Fruit fly (Drosophila melanogaster) whole organism, wandering third instar larva: Measurements from ENCODE around the gene Pex12.

Source experiments
- Abd-B ChIP-seq: fragments of >200 bp; optimal IDR thresholded peaks from 2 replicates; lab custom pipeline; 2017; ENCODE audit warnings: missing biosample characterization, missing genetic modification characterization
- Dfd ChIP-seq: fragments of >200 bp; optimal IDR thresholded peaks from 2 replicates; lab custom pipeline; 2017; ENCODE audit warnings: missing biosample characterization, missing genetic modification characterization
- GATAd ChIP-seq: sonication (Bioruptor generic); optimal IDR thresholded peaks from 2 replicates; lab custom pipeline; 2016; ENCODE audit warnings: missing biosample characterization, missing genetic modification characterization
- Hnf4 ChIP-seq: fragments of 200-800 bp; sonication (Bioruptor generic); optimal IDR thresholded peaks from 2 replicates; lab custom pipeline; 2016; ENCODE audit warnings: missing biosample characterization, mild to moderate bottlenecking, missing genetic modification characterization
- Myc ChIP-seq: fragments of >200 bp; optimal IDR thresholded peaks from 2 replicates; lab custom pipeline; 2017
- br ChIP-seq: fragments of 200-800 bp; sonication (Bioruptor generic); optimal IDR thresholded peaks from 2 replicates; lab custom pipeline; 2016; ENCODE audit warnings: missing biosample characterization, missing genetic modification characterization
- dl ChIP-seq, 2 experiments: fragments of 175-275, 200-275 bp in 1 of 2; fragments of 200-275 bp in 1 of 2; sonication (Bioruptor generic); optimal IDR thresholded peaks; lab custom pipeline; 2018; ENCODE audit warnings: mild to moderate bottlenecking in 2 of 2, missing biosample characterization in 2 of 2, missing genetic modification characterization in 2 of 2, moderate library complexity in 2 of 2; ENCODE audit not compliant: partially characterized antibody in 2 of 2, insufficient read depth in 1 of 2
- dmrt93B ChIP-seq: fragments of 200-800 bp; sonication (Bioruptor generic); optimal IDR thresholded peaks from 2 replicates; lab custom pipeline; 2018; ENCODE audit warnings: missing biosample characterization, mild to moderate bottlenecking, missing genetic modification characterization
- fru ChIP-seq: fragments of 200-800 bp; sonication (Bioruptor generic); optimal IDR thresholded peaks from 3 replicates; lab custom pipeline; 2016; ENCODE audit warnings: missing biosample characterization, mild to moderate bottlenecking, missing genetic modification characterization
- jim ChIP-seq: fragments of 175-275, 200-325 bp; sonication (Bioruptor generic); optimal IDR thresholded peaks from 2 replicates; lab custom pipeline; 2016; ENCODE audit warnings: missing biosample characterization, mild to moderate bottlenecking, missing genetic modification characterization
- pan ChIP-seq: fragments of >200 bp; optimal IDR thresholded peaks from 2 replicates; lab custom pipeline; 2017

DNA sequence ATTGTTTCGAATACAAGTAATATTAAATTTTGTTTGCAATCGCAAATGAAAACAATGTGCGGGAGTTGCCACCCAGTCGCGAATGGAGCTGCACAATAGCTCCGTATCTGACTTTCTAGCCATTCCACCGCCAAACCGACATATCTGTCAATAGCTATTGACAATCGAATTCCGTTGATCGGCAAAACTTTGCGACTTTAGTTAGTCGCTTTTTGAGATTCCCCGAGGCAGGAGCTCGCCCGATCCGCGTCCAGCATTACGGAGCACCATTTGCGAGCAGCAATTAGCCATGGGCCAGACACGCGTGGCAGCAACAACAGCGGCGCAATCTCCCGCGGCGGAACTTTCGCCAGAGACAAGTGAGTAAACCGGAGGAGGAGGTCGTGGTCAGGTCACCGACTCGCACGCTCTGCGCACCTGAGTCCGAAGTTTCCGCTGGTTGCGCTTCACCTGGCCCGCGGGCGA, 36.9 kb downstream of the Pex12 start, which contains the start of the genes CG4291 and kraken:
- TF ChIP-seq dl (GFP tag; optimal IDR thresholded peaks at IDR 0.05; lab: Kevin White, UChicago; ENCODE audit: insufficient read depth in 1 of 2, partially characterized antibody in 2 of 2) (no peak), Abd-B (no peak), GATAd (GFP tag; lab: Kevin White, UChicago) (no peak), fru (GFP tag; lab: Kevin White, UChicago) (peak; percentile 15), Hnf4 (GFP tag; lab: Kevin White, UChicago) (peak; percentile 70), pan (lab: Kevin White, UChicago) (no peak), dmrt93B (GFP tag; lab: Kevin White, UChicago) (no peak), br (GFP tag; lab: Kevin White, UChicago) (peak; percentile 43), jim (GFP tag; lab: Kevin White, UChicago) (no peak), Dfd (GFP tag; lab: Kevin White, UChicago) (no peak), Myc (lab: Kevin White, UChicago) (peak; percentile 96)
